Worm (Caenorhabditis elegans) whole organism, L3 larva: ENCODE results near the gene Y57G7A.5.

Experiments used
- R02D3.7 ChIP-seq: fragments of 150-350 bp; optimal IDR thresholded peaks from 2 replicates; lab custom pipeline; 2014; ENCODE audit warnings: missing biosample characterization, missing genetic modification characterization
- ZK546.5 ChIP-seq: sonication (generic microtip); optimal IDR thresholded peaks from 2 replicates; lab custom pipeline; 2017; ENCODE audit warnings: missing biosample characterization, missing genetic modification characterization
- aly-2 ChIP-seq: fragments of 150-350 bp; optimal IDR thresholded peaks from 2 replicates; lab custom pipeline; 2014; ENCODE audit warnings: missing biosample characterization, missing genetic modification characterization
- ama-1 ChIP-seq: fragments of 150-350 bp; optimal IDR thresholded peaks from 2 replicates; lab custom pipeline; 2018
- ceh-16 ChIP-seq: sonication (generic microtip); optimal IDR thresholded peaks from 2 replicates; lab custom pipeline; 2017; ENCODE audit warnings: missing biosample characterization, missing genetic modification characterization
- ceh-28 ChIP-seq: fragments of 150-350 bp; optimal IDR thresholded peaks from 2 replicates; lab custom pipeline; 2014; ENCODE audit warnings: missing biosample characterization, missing genetic modification reagents, missing genetic modification characterization
- ceh-82 ChIP-seq: fragments of 150-350 bp; optimal IDR thresholded peaks from 2 replicates; lab custom pipeline; 2014; ENCODE audit warnings: missing biosample characterization, missing genetic modification characterization
- ceh-9 ChIP-seq: sonication (generic microtip); optimal IDR thresholded peaks from 2 replicates; lab custom pipeline; 2018; ENCODE audit warnings: missing biosample characterization, missing genetic modification characterization
- daf-12 ChIP-seq: fragments of 150-350 bp; optimal IDR thresholded peaks from 2 replicates; lab custom pipeline; 2014; ENCODE audit warnings: missing biosample characterization, missing genetic modification reagents, missing genetic modification characterization
- egl-27 ChIP-seq: sonication (generic microtip); optimal IDR thresholded peaks from 4 replicates; lab custom pipeline; 2017; ENCODE audit warnings: missing biosample characterization, missing genetic modification reagents, missing genetic modification characterization
- egl-5 ChIP-seq: fragments of 150-350 bp; optimal IDR thresholded peaks from 2 replicates; lab custom pipeline; 2017; ENCODE audit warnings: missing biosample characterization, missing genetic modification reagents, missing genetic modification characterization, inconsistent platforms
- elt-1 ChIP-seq: fragments of 150-350 bp; optimal IDR thresholded peaks from 2 replicates; lab custom pipeline; 2014; ENCODE audit warnings: missing biosample characterization, missing genetic modification characterization
- elt-2 ChIP-seq: sonication (generic microtip); optimal IDR thresholded peaks from 2 replicates; lab custom pipeline; 2016; ENCODE audit warnings: missing genetic modification reagents, mild to moderate bottlenecking, missing genetic modification characterization, missing compliant biosample characterization
- elt-3 ChIP-seq, 3 experiments: fragments of 150-350 bp in 1 of 3; sonication (generic microtip) in 2 of 3; optimal IDR thresholded peaks; 2 replicates in 2 of 3; 4 replicates in 1 of 3; lab custom pipeline; 2014 to 2017; ENCODE audit warnings: missing biosample characterization in 3 of 3, missing genetic modification characterization in 3 of 3
- eor-1 ChIP-seq, 2 experiments: fragments of 150-350 bp; optimal IDR thresholded peaks; 2 replicates each; lab custom pipeline; 2014 to 2018; ENCODE audit warnings: missing biosample characterization in 2 of 2, missing genetic modification characterization in 2 of 2
- fkh-10 ChIP-seq: sonication (generic microtip); optimal IDR thresholded peaks from 2 replicates; lab custom pipeline; 2017; ENCODE audit warnings: missing biosample characterization, missing genetic modification reagents, missing genetic modification characterization
- fkh-2 ChIP-seq: fragments of 150-350 bp; optimal IDR thresholded peaks from 2 replicates; lab custom pipeline; 2014; ENCODE audit warnings: missing biosample characterization, missing genetic modification reagents, missing genetic modification characterization
- fos-1 ChIP-seq: fragments of 150-350 bp; optimal IDR thresholded peaks from 2 replicates; lab custom pipeline; 2014; ENCODE audit warnings: missing biosample characterization, missing genetic modification characterization
- hmg-11 ChIP-seq: sonication (generic microtip); optimal IDR thresholded peaks from 2 replicates; lab custom pipeline; 2016; ENCODE audit warnings: missing genetic modification characterization, missing compliant biosample characterization
- jun-1 ChIP-seq: fragments of 150-350 bp; optimal IDR thresholded peaks from 2 replicates; lab custom pipeline; 2014; ENCODE audit warnings: missing biosample characterization, missing genetic modification reagents, missing genetic modification characterization
- lin-15B ChIP-seq: fragments of 150-350 bp; optimal IDR thresholded peaks from 2 replicates; lab custom pipeline; 2014; ENCODE audit warnings: missing biosample characterization, missing genetic modification characterization
- lin-39 ChIP-seq: fragments of 150-350 bp; optimal IDR thresholded peaks from 2 replicates; lab custom pipeline; 2018; ENCODE audit warnings: missing biosample characterization, missing genetic modification reagents, missing genetic modification characterization
- lsy-12 ChIP-seq: sonication (generic microtip); optimal IDR thresholded peaks from 2 replicates; lab custom pipeline; 2016; ENCODE audit warnings: mild to moderate bottlenecking, missing genetic modification characterization, missing compliant biosample characterization
- mdl-1 ChIP-seq: fragments of 150-350 bp; optimal IDR thresholded peaks from 2 replicates; lab custom pipeline; 2014; ENCODE audit warnings: missing biosample characterization, missing genetic modification characterization
- mml-1 ChIP-seq: fragments of 150-350 bp; sonication (generic microtip); optimal IDR thresholded peaks from 3 replicates; lab custom pipeline; 2014; ENCODE audit warnings: missing biosample characterization, missing genetic modification characterization
- nfya-1 ChIP-seq: sonication (generic microtip); optimal IDR thresholded peaks from 2 replicates; lab custom pipeline; 2017; ENCODE audit warnings: missing genetic modification characterization, mild to moderate bottlenecking, missing compliant biosample characterization, antibody characterized with exemption, moderate library complexity; ENCODE audit not compliant: insufficient read depth
- nhr-11 ChIP-seq: fragments of 150-350 bp; optimal IDR thresholded peaks from 2 replicates; lab custom pipeline; 2014; ENCODE audit warnings: missing biosample characterization, missing genetic modification characterization
- nhr-12 ChIP-seq: fragments of 150-350 bp; optimal IDR thresholded peaks from 2 replicates; lab custom pipeline; 2014; ENCODE audit warnings: missing biosample characterization, missing genetic modification characterization
- nhr-23 ChIP-seq: fragments of 150-350 bp; optimal IDR thresholded peaks from 2 replicates; lab custom pipeline; 2014; ENCODE audit warnings: missing biosample characterization, missing genetic modification reagents, missing genetic modification characterization
- nhr-237 ChIP-seq: fragments of 150-350 bp; optimal IDR thresholded peaks from 2 replicates; lab custom pipeline; 2014; ENCODE audit warnings: missing biosample characterization, missing genetic modification characterization
- nhr-25 ChIP-seq: sonication (generic microtip); optimal IDR thresholded peaks from 2 replicates; lab custom pipeline; 2017; ENCODE audit warnings: missing biosample characterization, missing genetic modification characterization
- nhr-28 ChIP-seq: fragments of 150-350 bp; optimal IDR thresholded peaks from 2 replicates; lab custom pipeline; 2014; ENCODE audit warnings: missing biosample characterization, missing genetic modification characterization
- nhr-43 ChIP-seq: sonication (generic microtip); optimal IDR thresholded peaks from 2 replicates; lab custom pipeline; 2016; ENCODE audit warnings: mild to moderate bottlenecking, missing genetic modification characterization, missing compliant biosample characterization; ENCODE audit not compliant: poor library complexity, severe bottlenecking
- nhr-67 ChIP-seq: fragments of 150-350 bp; optimal IDR thresholded peaks from 2 replicates; lab custom pipeline; 2014; ENCODE audit warnings: missing biosample characterization, missing genetic modification characterization
- nhr-76 ChIP-seq: fragments of 150-350 bp; sonication (generic microtip); optimal IDR thresholded peaks from 5 replicates; lab custom pipeline; 2014; ENCODE audit warnings: missing biosample characterization, missing genetic modification characterization
- nhr-77 ChIP-seq: fragments of 150-350 bp; optimal IDR thresholded peaks from 2 replicates; lab custom pipeline; 2014; ENCODE audit warnings: missing biosample characterization, missing genetic modification characterization
- pha-4 ChIP-seq: fragments of 150-350 bp; optimal IDR thresholded peaks from 2 replicates; lab custom pipeline; 2014; ENCODE audit warnings: missing biosample characterization, missing genetic modification reagents, missing genetic modification characterization
- pqm-1 ChIP-seq: fragments of 150-350 bp; optimal IDR thresholded peaks from 2 replicates; lab custom pipeline; 2017; ENCODE audit warnings: missing biosample characterization, missing genetic modification characterization, inconsistent platforms
- sea-2 ChIP-seq: fragments of 150-350 bp; sonication (generic microtip); optimal IDR thresholded peaks from 4 replicates; lab custom pipeline; 2014; ENCODE audit warnings: missing biosample characterization, missing genetic modification reagents, missing genetic modification characterization
- skn-1 ChIP-seq: fragments of 150-350 bp; optimal IDR thresholded peaks from 2 replicates; lab custom pipeline; 2014; ENCODE audit warnings: missing biosample characterization, missing genetic modification characterization
- snpc-4 ChIP-seq: fragments of 150-350 bp; optimal IDR thresholded peaks from 2 replicates; lab custom pipeline; 2014; ENCODE audit warnings: missing biosample characterization, missing genetic modification characterization
- tbx-2 ChIP-seq: sonication (generic microtip); optimal IDR thresholded peaks from 2 replicates; lab custom pipeline; 2016; ENCODE audit warnings: mild to moderate bottlenecking, missing genetic modification characterization, missing compliant biosample characterization
- unc-39 ChIP-seq: sonication (generic microtip); optimal IDR thresholded peaks from 4 replicates; lab custom pipeline; 2017; ENCODE audit warnings: missing biosample characterization, missing genetic modification characterization
- unc-62 ChIP-seq: fragments of 150-350 bp; sonication (generic microtip); optimal IDR thresholded peaks from 4 replicates; lab custom pipeline; 2014; ENCODE audit warnings: missing biosample characterization, missing genetic modification reagents, missing genetic modification characterization
- zag-1 ChIP-seq: fragments of 150-350 bp; optimal IDR thresholded peaks from 2 replicates; lab custom pipeline; 2014; ENCODE audit warnings: missing biosample characterization, missing genetic modification characterization
- ztf-11 ChIP-seq: fragments of 150-350 bp; optimal IDR thresholded peaks from 2 replicates; lab custom pipeline; 2014; ENCODE audit warnings: missing biosample characterization, missing genetic modification characterization
- ztf-4 ChIP-seq: fragments of 150-350 bp; optimal IDR thresholded peaks from 2 replicates; lab custom pipeline; 2014; ENCODE audit warnings: missing biosample characterization, missing genetic modification characterization

Gene Y57G7A.5

DNA sequence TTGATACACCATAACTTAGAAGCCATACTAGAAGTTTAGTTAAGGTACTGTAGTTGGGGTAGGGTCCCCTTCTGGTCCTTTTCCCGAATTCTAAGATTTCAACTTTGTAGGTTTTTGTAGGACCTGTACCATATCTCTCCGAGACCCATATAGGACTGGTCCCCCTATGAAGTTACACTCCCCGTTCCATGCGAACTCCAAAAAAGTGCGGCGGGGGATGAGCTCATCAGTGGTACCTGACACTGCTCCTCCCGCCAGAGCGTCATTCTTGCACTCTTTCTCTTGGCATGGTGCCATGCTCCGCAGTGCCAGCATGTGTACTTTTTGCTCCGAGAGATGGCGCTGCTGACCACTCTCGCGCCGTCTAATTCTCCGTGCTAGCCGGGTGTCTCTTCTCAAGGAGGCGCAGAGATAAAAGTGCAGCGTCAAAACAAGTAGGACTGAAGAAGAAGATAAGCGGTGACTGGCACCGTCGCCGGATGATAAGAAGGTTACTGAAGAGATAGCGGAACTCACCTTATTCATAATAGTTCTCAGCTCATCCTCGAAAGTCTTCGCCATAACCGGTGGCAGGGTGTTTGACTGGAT, 35.8 kb downstream of the Y57G7A.5 start:
- TF ChIP-seq lsy-12 (tag; lab: Kevin White, UChicago) = peak; percentile 43
- peak; percentile 10 for TF ChIP-seq ama-1 (lab: Kevin White, UChicago)
- no peak for TF ChIP-seq egl-5 (tag; lab: Kevin White, UChicago)
- TF ChIP-seq lin-39 (tag; lab: Kevin White, UChicago) = peak; percentile 39
- TF ChIP-seq elt-3 (tag; optimal IDR thresholded peaks at IDR 0.05; lab: Kevin White, UChicago) = peak in 1 of 3 experiments; percentile 80
- TF ChIP-seq ceh-28 = peak; percentile 40
- no peak for TF ChIP-seq nhr-77 (tag; lab: Kevin White, UChicago)
- TF ChIP-seq tbx-2 (tag; lab: Kevin White, UChicago) = peak; percentile 9
- TF ChIP-seq nhr-12 (tag; lab: Kevin White, UChicago) = no peak
- TF ChIP-seq nhr-23 (tag; lab: Kevin White, UChicago) = peak; percentile 18
- TF ChIP-seq nfya-1 (tag; lab: Kevin White, UChicago) = peak; percentile 74
- TF ChIP-seq mdl-1 (tag; lab: Kevin White, UChicago) = peak; percentile 21
- no peak for TF ChIP-seq ceh-9
- TF ChIP-seq elt-2 (tag; lab: Kevin White, UChicago) = peak; percentile 41
- TF ChIP-seq nhr-43 (tag; lab: Kevin White, UChicago) = peak; percentile 65
- peak; percentile 65 for TF ChIP-seq pha-4 (tag; lab: Kevin White, UChicago)
- peak; percentile 68 for TF ChIP-seq fos-1 (tag; lab: Kevin White, UChicago)
- TF ChIP-seq skn-1 (tag; lab: Kevin White, UChicago) = peak; percentile 22
- peak; percentile 0 for TF ChIP-seq pqm-1

ce11 chrII:1237845-1238244, 37.5 kb downstream of the Y57G7A.5 start:
- no peak for TF ChIP-seq ztf-4
- TF ChIP-seq zag-1 = no peak
- TF ChIP-seq ceh-9 = no peak
- TF ChIP-seq fos-1 (tag; lab: Kevin White, UChicago) = no peak
- TF ChIP-seq nhr-23 (tag; lab: Kevin White, UChicago) = peak; percentile 72
- TF ChIP-seq eor-1 (tag; optimal IDR thresholded peaks at IDR 0.05; lab: Kevin White, UChicago) = no peak
- TF ChIP-seq sea-2 (GFP tag; lab: Kevin White, UChicago) = no peak
- peak; percentile 78 for TF ChIP-seq nfya-1 (tag; lab: Kevin White, UChicago)
- TF ChIP-seq nhr-67 (tag; lab: Kevin White, UChicago) = no peak
- TF ChIP-seq lin-39 (tag; lab: Kevin White, UChicago) = peak; percentile 88
- TF ChIP-seq unc-39 = no peak
- TF ChIP-seq pqm-1 = no peak
- no peak for TF ChIP-seq nhr-76 (tag; lab: Kevin White, UChicago)
- peak; percentile 77 for TF ChIP-seq unc-62
- peak; percentile 32 for TF ChIP-seq R02D3.7
- peak; percentile 47 for TF ChIP-seq ceh-28
- TF ChIP-seq skn-1 (tag; lab: Kevin White, UChicago) = peak; percentile 24
- TF ChIP-seq elt-2 (tag; lab: Kevin White, UChicago) = peak; percentile 11
- TF ChIP-seq nhr-11 (tag; lab: Kevin White, UChicago) = peak; percentile 10
- TF ChIP-seq elt-3 (tag; optimal IDR thresholded peaks at IDR 0.05; lab: Kevin White, UChicago) = peak in 1 of 3 experiments; percentile 74
- peak; percentile 52 for TF ChIP-seq elt-1 (tag; lab: Kevin White, UChicago)
- TF ChIP-seq ama-1 (lab: Kevin White, UChicago) = no peak
- no peak for TF ChIP-seq egl-27
- TF ChIP-seq egl-5 (tag; lab: Kevin White, UChicago) = no peak
- TF ChIP-seq nhr-12 (tag; lab: Kevin White, UChicago) = no peak
- TF ChIP-seq lsy-12 (tag; lab: Kevin White, UChicago) = peak; percentile 79
- no peak for TF ChIP-seq nhr-77 (tag; lab: Kevin White, UChicago)
- TF ChIP-seq fkh-10 (GFP tag; lab: Kevin White, UChicago) = no peak
- TF ChIP-seq aly-2 (tag; lab: Kevin White, UChicago) = no peak
- no peak for TF ChIP-seq fkh-2 (tag; lab: Kevin White, UChicago)
- TF ChIP-seq daf-12 (tag; lab: Kevin White, UChicago) = peak; percentile 73
- no peak for TF ChIP-seq ZK546.5 (tag; lab: Kevin White, UChicago)
- TF ChIP-seq ceh-82 (tag; lab: Kevin White, UChicago) = peak; percentile 15
- TF ChIP-seq ztf-11 = no peak
- TF ChIP-seq lin-15B (tag; lab: Kevin White, UChicago) = peak; percentile 18
- no peak for TF ChIP-seq nhr-237 (tag; lab: Kevin White, UChicago)
- no peak for TF ChIP-seq mml-1 (tag; lab: Kevin White, UChicago)
- TF ChIP-seq hmg-11 (tag; lab: Kevin White, UChicago) = peak; percentile 78
- TF ChIP-seq nhr-43 (tag; lab: Kevin White, UChicago) = peak; percentile 19
- TF ChIP-seq pha-4 (tag; lab: Kevin White, UChicago) = peak; percentile 40
- no peak for TF ChIP-seq nhr-28 (tag; lab: Kevin White, UChicago)
- peak; percentile 52 for TF ChIP-seq tbx-2 (tag; lab: Kevin White, UChicago)
- TF ChIP-seq ceh-16 (tag; lab: Kevin White, UChicago) = no peak
- no peak for TF ChIP-seq snpc-4 (tag; lab: Kevin White, UChicago)
- peak; percentile 43 for TF ChIP-seq nhr-25 (tag; lab: Kevin White, UChicago)
- TF ChIP-seq jun-1 (tag; lab: Kevin White, UChicago) = peak; percentile 24
- peak; percentile 16 for TF ChIP-seq mdl-1 (tag; lab: Kevin White, UChicago)
